Fruit fly (Drosophila melanogaster) whole organism, embryonic: ENCODE results near the gene CG3505.

Experiments
- Blimp-1 ChIP-seq: fragments of 200-800 bp; sonication (Bioruptor generic); optimal IDR thresholded peaks from 3 replicates; lab custom pipeline; 2018; ENCODE audit warnings: missing biosample characterization, missing genetic modification characterization, mild to moderate bottlenecking, moderate library complexity, missing genetic modification reagents
- CG10543 ChIP-seq: fragments of 200-800 bp; sonication (Bioruptor generic); optimal IDR thresholded peaks from 3 replicates; lab custom pipeline; 2017; ENCODE audit warnings: missing biosample characterization, mild to moderate bottlenecking, missing genetic modification characterization, moderate library complexity
- CG11695 ChIP-seq: fragments of 200-800 bp; sonication (Bioruptor generic); IDR thresholded peaks from 3 replicates; pipeline ENCODE4 v1.3.6; 2022; ENCODE audit warnings: missing biosample characterization, missing genetic modification characterization
- CG1233 ChIP-seq: fragments of 200-800 bp; sonication (Bioruptor generic); optimal IDR thresholded peaks from 4 replicates; lab custom pipeline; 2018; ENCODE audit warnings: missing biosample characterization, mild to moderate bottlenecking, missing genetic modification characterization
- CG12744 ChIP-seq: fragments of 200-800 bp; sonication (Bioruptor generic); optimal IDR thresholded peaks from 2 replicates; lab custom pipeline; 2016; ENCODE audit warnings: missing biosample characterization, missing genetic modification characterization
- CG13287 ChIP-seq: fragments of 200-800 bp; sonication (Bioruptor generic); IDR thresholded peaks from 2 replicates; pipeline ENCODE4 v1.3.6; 2022; ENCODE audit warnings: missing biosample characterization, missing genetic modification characterization; ENCODE audit not compliant: partially characterized antibody
- CG15073 ChIP-seq: fragments of 200-800 bp; sonication (Bioruptor generic); optimal IDR thresholded peaks from 2 replicates; lab custom pipeline; 2016; ENCODE audit warnings: missing biosample characterization, missing genetic modification characterization
- CG16779 ChIP-seq: fragments of 200-800 bp; sonication (Bioruptor generic); IDR thresholded peaks from 2 replicates; pipeline ENCODE4 v1.3.6; 2022; ENCODE audit warnings: missing biosample characterization, missing genetic modification characterization
- CG18262 ChIP-seq: fragments of 200-800 bp; optimal IDR thresholded peaks from 3 replicates; lab custom pipeline; 2019; ENCODE audit warnings: missing biosample characterization, mild to moderate bottlenecking, missing genetic modification characterization, moderate library complexity
- CG2120 ChIP-seq: fragments of 200-800 bp; sonication (Bioruptor generic); optimal IDR thresholded peaks from 3 replicates; lab custom pipeline; 2016; ENCODE audit warnings: missing biosample characterization, missing genetic modification characterization
- CG2129 ChIP-seq: fragments of 200-800 bp; sonication (Bioruptor generic); IDR thresholded peaks from 2 replicates; pipeline ENCODE4 v1.3.6; 2022; ENCODE audit warnings: missing biosample characterization, missing genetic modification characterization; ENCODE audit not compliant: partially characterized antibody
- CG31388 ChIP-seq: fragments of 200-800 bp; sonication (Bioruptor generic); optimal IDR thresholded peaks from 2 replicates; lab custom pipeline; 2016; ENCODE audit warnings: missing biosample characterization, missing genetic modification characterization
- CG3281 ChIP-seq: fragments of 200-800 bp; sonication (Bioruptor generic); optimal IDR thresholded peaks from 3 replicates; lab custom pipeline; 2017; ENCODE audit warnings: missing biosample characterization, mild to moderate bottlenecking, missing genetic modification characterization
- CG33557 ChIP-seq: fragments of 200-800 bp; sonication (Bioruptor generic); optimal IDR thresholded peaks from 2 replicates; lab custom pipeline; 2019; ENCODE audit warnings: missing biosample characterization, mild to moderate bottlenecking, missing genetic modification characterization, moderate library complexity
- CG4404 ChIP-seq: fragments of 200-800 bp; sonication (Bioruptor generic); IDR thresholded peaks from 2 replicates; pipeline ENCODE4 v1.3.6; 2022; ENCODE audit warnings: missing biosample characterization, missing genetic modification characterization
- CG4424 ChIP-seq: fragments of 200-800 bp; sonication (Bioruptor generic); optimal IDR thresholded peaks from 3 replicates; lab custom pipeline; 2016; ENCODE audit warnings: missing biosample characterization, missing genetic modification characterization
- CG4707 ChIP-seq: fragments of 200-800 bp; sonication (Bioruptor generic); optimal IDR thresholded peaks from 2 replicates; lab custom pipeline; 2018; ENCODE audit warnings: missing biosample characterization, mild to moderate bottlenecking, missing genetic modification characterization, moderate library complexity
- CG8290 ChIP-seq, 3 experiments: fragments of 200-800 bp; sonication (Bioruptor generic); optimal IDR thresholded peaks; 2 replicates each; lab custom pipeline; 2016 to 2019; ENCODE audit warnings: missing biosample characterization in 3 of 3, missing genetic modification characterization in 3 of 3, mild to moderate bottlenecking in 2 of 3, moderate library complexity in 1 of 3
- CG9437 ChIP-seq: fragments of 200-800 bp; sonication (Bioruptor generic); optimal IDR thresholded peaks from 2 replicates; lab custom pipeline; 2018; ENCODE audit warnings: missing biosample characterization, mild to moderate bottlenecking, missing genetic modification characterization
- CG9932 ChIP-seq: fragments of 200-800 bp; sonication (Bioruptor generic); IDR thresholded peaks from 2 replicates; pipeline ENCODE4 v1.3.6; 2022; ENCODE audit warnings: missing biosample characterization, missing genetic modification characterization
- Gsc ChIP-seq: fragments of 200-800 bp; sonication (Bioruptor generic); IDR thresholded peaks from 2 replicates; pipeline ENCODE4 v1.3.6; 2022; ENCODE audit warnings: missing biosample characterization, missing genetic modification characterization
- HLHmδ ChIP-seq: fragments of 200-800 bp; sonication (Bioruptor generic); optimal IDR thresholded peaks from 2 replicates; lab custom pipeline; 2018; ENCODE audit warnings: missing biosample characterization, mild to moderate bottlenecking, missing genetic modification characterization, moderate library complexity
- HmgZ ChIP-seq: fragments of 200-800 bp; sonication (Bioruptor generic); optimal IDR thresholded peaks from 2 replicates; lab custom pipeline; 2018; ENCODE audit warnings: missing biosample characterization, mild to moderate bottlenecking, missing genetic modification characterization
- Lpt ChIP-seq: fragments of >200 bp; optimal IDR thresholded peaks from 2 replicates; lab custom pipeline; 2018; ENCODE audit warnings: missing biosample characterization, missing genetic modification characterization
- Med ChIP-seq: fragments of 200-800 bp; sonication (Bioruptor generic); peaks from one replicate; lab custom pipeline; 2016; ENCODE audit warnings: missing biosample characterization, missing genetic modification characterization, mild to moderate bottlenecking, inconsistent platforms, moderate library complexity
- NFAT ChIP-seq: fragments of 200-800 bp; sonication (Bioruptor generic); IDR thresholded peaks from 2 replicates; pipeline ENCODE4 v1.3.6; 2022; ENCODE audit warnings: missing biosample characterization, missing genetic modification characterization
- NK7.1 ChIP-seq: fragments of 200-800 bp; sonication (Bioruptor generic); optimal IDR thresholded peaks from 3 replicates; lab custom pipeline; 2016; ENCODE audit warnings: missing biosample characterization, missing genetic modification characterization
- Opbp ChIP-seq: fragments of 200-800 bp; sonication (Bioruptor generic); IDR thresholded peaks from 3 replicates; pipeline ENCODE4 v1.3.6; 2022; ENCODE audit warnings: missing biosample characterization, missing genetic modification characterization; ENCODE audit not compliant: partially characterized antibody
- Optix ChIP-seq: fragments of 200-800 bp; sonication (Bioruptor generic); IDR thresholded peaks from 3 replicates; pipeline ENCODE4 v1.3.6; 2022; ENCODE audit warnings: missing biosample characterization, missing genetic modification characterization
- Rfx ChIP-seq: fragments of 200-800 bp; sonication (Bioruptor generic); IDR thresholded peaks from 2 replicates; pipeline ENCODE4 v1.3.6; 2022; ENCODE audit warnings: missing biosample characterization, missing genetic modification characterization
- Sox102F ChIP-seq: fragments of 200-800 bp; sonication (Bioruptor generic); optimal IDR thresholded peaks from 2 replicates; lab custom pipeline; 2018; ENCODE audit warnings: missing biosample characterization, mild to moderate bottlenecking, missing genetic modification characterization, moderate library complexity
- Xrp1 ChIP-seq: fragments of 200-800 bp; sonication (Bioruptor generic); IDR thresholded peaks from 2 replicates; pipeline ENCODE4 v1.3.6; 2022; ENCODE audit warnings: missing biosample characterization, missing genetic modification characterization
- aop ChIP-seq: fragments of 200-800 bp; sonication (Bioruptor generic); IDR thresholded peaks from 2 replicates; pipeline ENCODE4 v1.3.6; 2022; ENCODE audit warnings: missing biosample characterization, missing genetic modification characterization
- bcd ChIP-seq: fragments of 200-800 bp; sonication (Bioruptor generic); optimal IDR thresholded peaks from 2 replicates; lab custom pipeline; 2017; ENCODE audit warnings: missing biosample characterization, mild to moderate bottlenecking, missing genetic modification characterization
- cg ChIP-seq: fragments of 200-800 bp; sonication (Bioruptor generic); optimal IDR thresholded peaks from 3 replicates; lab custom pipeline; 2019; ENCODE audit warnings: missing biosample characterization, mild to moderate bottlenecking, missing genetic modification characterization, moderate library complexity
- chinmo ChIP-seq: fragments of 200-800 bp; sonication (Bioruptor generic); IDR thresholded peaks from 4 replicates; pipeline ENCODE4 v1.3.6; 2022; ENCODE audit warnings: missing biosample characterization, missing genetic modification characterization; ENCODE audit not compliant: partially characterized antibody
- dysf ChIP-seq: fragments of 200-800 bp; sonication (Bioruptor generic); IDR thresholded peaks from 3 replicates; pipeline ENCODE4 v1.3.6; 2022; ENCODE audit warnings: missing biosample characterization, missing genetic modification characterization
- eyg ChIP-seq: fragments of 200-800 bp; sonication (Bioruptor generic); optimal IDR thresholded peaks from 3 replicates; lab custom pipeline; 2016; ENCODE audit warnings: missing biosample characterization, missing genetic modification characterization
- ken ChIP-seq: fragments of 200-800 bp; sonication (Bioruptor generic); IDR thresholded peaks from 3 replicates; pipeline ENCODE4 v1.3.6; 2022; ENCODE audit warnings: missing biosample characterization, missing genetic modification characterization
- lab ChIP-seq: fragments of 200-800 bp; sonication (Bioruptor generic); optimal IDR thresholded peaks from 3 replicates; lab custom pipeline; 2017; ENCODE audit warnings: missing biosample characterization, missing genetic modification characterization, mild to moderate bottlenecking, moderate library complexity, missing genetic modification reagents
- nerfin-1 ChIP-seq: fragments of 200-800 bp; sonication (Bioruptor generic); optimal IDR thresholded peaks from 3 replicates; lab custom pipeline; 2019; ENCODE audit warnings: missing biosample characterization, mild to moderate bottlenecking, missing genetic modification characterization, moderate library complexity
- nom ChIP-seq: fragments of 200-800 bp; sonication (Bioruptor generic); optimal IDR thresholded peaks from 2 replicates; lab custom pipeline; 2017; ENCODE audit warnings: missing biosample characterization, missing genetic modification characterization, mild to moderate bottlenecking, moderate library complexity, missing genetic modification reagents
- pfk ChIP-seq: fragments of 200-800 bp; sonication (Bioruptor generic); optimal IDR thresholded peaks from 2 replicates; lab custom pipeline; 2018; ENCODE audit warnings: missing biosample characterization, mild to moderate bottlenecking, missing genetic modification characterization, moderate library complexity
- pros ChIP-seq: fragments of 200-800 bp; sonication (Bioruptor generic); optimal IDR thresholded peaks from 3 replicates; lab custom pipeline; 2019; ENCODE audit warnings: missing biosample characterization, mild to moderate bottlenecking, missing genetic modification characterization, moderate library complexity
- ro ChIP-seq: fragments of 200-800 bp; sonication (Bioruptor generic); IDR thresholded peaks from 2 replicates; pipeline ENCODE4 v1.3.6; 2022; ENCODE audit warnings: missing biosample characterization, missing genetic modification characterization
- run ChIP-seq: fragments of 200-800 bp; sonication (Bioruptor generic); optimal IDR thresholded peaks from 3 replicates; lab custom pipeline; 2018; ENCODE audit warnings: missing biosample characterization, mild to moderate bottlenecking, missing genetic modification characterization
- sens-2 ChIP-seq: fragments of 200-800 bp; sonication (Bioruptor generic); IDR thresholded peaks from 2 replicates; pipeline ENCODE4 v1.3.6; 2022; ENCODE audit warnings: missing biosample characterization, missing genetic modification characterization
- sob ChIP-seq: fragments of 200-800 bp; sonication (Bioruptor generic); IDR thresholded peaks from 2 replicates; pipeline ENCODE4 v1.3.6; 2022; ENCODE audit warnings: missing biosample characterization, missing genetic modification characterization
- toy ChIP-seq: fragments of 200-800 bp; sonication (Bioruptor generic); IDR thresholded peaks from 2 replicates; pipeline ENCODE4 v1.3.6; 2022; ENCODE audit warnings: missing biosample characterization, missing genetic modification characterization
- zen2 ChIP-seq: fragments of 200-800 bp; sonication (Bioruptor generic); IDR thresholded peaks from 3 replicates; pipeline ENCODE4 v1.3.6; 2022; ENCODE audit warnings: missing biosample characterization, missing genetic modification characterization; ENCODE audit not compliant: partially characterized antibody
- zf30C ChIP-seq: fragments of 200-800 bp; sonication (Bioruptor generic); optimal IDR thresholded peaks from 3 replicates; lab custom pipeline; 2018; ENCODE audit warnings: missing biosample characterization, mild to moderate bottlenecking, missing genetic modification characterization

CG3505 gene

dm6 chr3R:14695054-14695453 lies 37.8 kb downstream of the CG3505 start (continued):
- TF ChIP-seq CG16779 (no peak), CG2120 (no peak), Blimp-1 (GFP tag; lab: Kevin White, UChicago) (no peak), Opbp (GFP tag; lab: Robert Waterston, UW) (0 out of 3 replicates have a peak, but pooled peaks have one; percentile 28), CG12744 (no peak), CG4707 (GFP tag; lab: Kevin White, UChicago) (no peak), pfk (GFP tag; lab: Kevin White, UChicago) (no peak), CG9437 (GFP tag; lab: Kevin White, UChicago) (no peak), ro (no peak), CG8290 (GFP tag; optimal IDR thresholded peaks at IDR 0.05; lab: Kevin White, UChicago) (no peak), CG8290 (tag; optimal IDR thresholded peaks at IDR 0.05; lab: Kevin White, UChicago) (peak in 1 of 2 experiments; percentile 14), aop (GFP tag; lab: Robert Waterston, UW) (no peak), Rfx (GFP tag; lab: Robert Waterston, UW) (peak; percentile 5; the same call in 1 of the 2 replicates), ken (GFP tag; lab: Robert Waterston, UW) (no peak), sob (GFP tag; lab: Robert Waterston, UW) (no peak), dysf (GFP tag; lab: Robert Waterston, UW) (0 out of 3 replicates have a peak, but pooled peaks have one; percentile 23), CG31388 (no peak), chinmo (GFP tag; lab: Robert Waterston, UW) (peak; percentile 59; the same call in 2 of the 4 replicates), NK7.1 (no peak), CG2129 (GFP tag; lab: Robert Waterston, UW) (no peak), sens-2 (GFP tag; lab: Robert Waterston, UW) (no peak), Med (peak; percentile 24), Lpt (GFP tag; lab: Kevin White, UChicago) (no peak), HmgZ (tag; lab: Kevin White, UChicago) (no peak), lab (GFP tag; lab: Kevin White, UChicago) (no peak), CG10543 (GFP tag; lab: Kevin White, UChicago) (no peak), CG33557 (GFP tag; lab: Kevin White, UChicago) (no peak), toy (GFP tag; lab: Robert Waterston, UW) (no peak), zf30C (GFP tag; lab: Kevin White, UChicago) (no peak), cg (GFP tag; lab: Kevin White, UChicago) (no peak), CG13287 (no peak), Xrp1 (GFP tag; lab: Robert Waterston, UW) (no peak), CG9932 (no peak), eyg (GFP tag; lab: Kevin White, UChicago) (no peak), nerfin-1 (no peak), NFAT (GFP tag; lab: Robert Waterston, UW) (peak; percentile 28; the same call in 1 of the 2 replicates), Sox102F (GFP tag; lab: Kevin White, UChicago) (no peak), CG11695 (GFP tag; lab: Robert Waterston, UW) (no peak), CG15073 (GFP tag; lab: Kevin White, UChicago) (no peak), Gsc (GFP tag; lab: Robert Waterston, UW) (no peak), CG3281 (GFP tag; lab: Kevin White, UChicago) (no peak), CG4404 (GFP tag; lab: Robert Waterston, UW) (no peak), zen2 (GFP tag; lab: Robert Waterston, UW) (no peak), Optix (GFP tag; lab: Robert Waterston, UW) (no peak), CG18262 (tag; lab: Kevin White, UChicago) (no peak), CG1233 (GFP tag; lab: Kevin White, UChicago) (no peak), CG4424 (GFP tag; lab: Kevin White, UChicago) (no peak), HLHmδ (no peak), pros (GFP tag; lab: Kevin White, UChicago) (no peak), nom (GFP tag; lab: Kevin White, UChicago) (no peak), run (tag; lab: Kevin White, UChicago) (no peak), bcd (GFP tag; lab: Kevin White, UChicago) (no peak)
